Worm (Caenorhabditis elegans): ENCODE data around the gene npp-3.

npp-3 gene

ce11 chrII:11883648-11884047, 9.1 kb upstream of the npp-3 start, which contains the start of gene ZK930.6:
Gene ZK930.6, plus strand, starts transcription at chrII:11883948.
- TF ChIP-seq flt-1 (GFP tag; IDR thresholded peaks at IDR 0.05) (no peak), ref-1 (GFP tag; conservative IDR thresholded peaks at IDR 0.05) (no peak), ztf-23 (GFP tag; IDR thresholded peaks at IDR 0.05) (no peak), ztf-29 (GFP tag; IDR thresholded peaks at IDR 0.05) (no peak), cog-1 (tag; optimal IDR thresholded peaks at IDR 0.05) (no peak), klf-2 (GFP tag; conservative IDR thresholded peaks at IDR 0.05) (no peak), tab-1 (GFP tag; IDR thresholded peaks at IDR 0.05) (no peak), med-1 (GFP tag; optimal IDR thresholded peaks at IDR 0.05; ENCODE audit: insufficient read depth) (no peak), T22C8.4 (GFP tag; IDR thresholded peaks at IDR 0.05) (no peak)

DNA sequence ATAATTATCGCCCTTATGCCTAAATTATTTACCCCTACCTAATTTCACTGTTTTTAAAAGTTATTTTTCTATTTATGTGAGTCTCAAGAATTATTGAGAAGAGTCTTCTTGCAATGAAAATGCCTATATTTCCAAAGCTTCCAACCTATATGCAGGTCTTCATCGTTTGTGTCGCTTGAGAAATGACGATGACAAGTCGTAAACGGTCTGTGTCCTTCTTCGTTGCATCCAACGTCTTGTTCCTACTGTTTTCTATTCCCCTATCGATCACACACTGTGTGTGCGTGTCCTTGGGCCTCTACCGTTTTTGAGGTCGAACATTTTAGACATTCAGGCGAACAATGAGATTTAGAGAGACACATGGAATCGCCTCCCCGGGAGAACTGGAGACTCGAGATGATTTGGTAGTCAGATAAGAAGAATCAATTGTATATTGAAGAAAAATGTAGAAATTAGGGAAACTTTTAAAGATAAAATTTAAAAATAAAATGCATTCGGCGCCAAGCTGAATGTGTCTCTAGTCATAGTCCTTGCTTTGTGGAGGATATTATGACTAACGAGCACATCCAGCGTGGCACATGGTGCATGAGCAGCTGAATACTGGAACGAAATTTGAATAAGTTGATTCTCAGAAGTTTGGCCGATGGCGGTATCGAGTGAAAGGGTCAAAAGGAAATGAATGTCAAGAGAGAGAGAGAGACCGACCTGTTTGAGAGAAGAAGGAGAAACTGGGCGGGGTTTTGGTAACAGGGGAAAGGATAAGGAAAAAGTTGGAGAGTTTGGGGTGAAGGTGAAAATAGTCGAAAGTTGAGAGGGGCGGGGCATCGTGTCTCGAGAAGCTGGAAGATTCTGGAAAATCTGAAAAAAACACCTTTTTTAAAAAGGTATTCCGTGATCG, 6.1 kb upstream of the npp-3 start:
- TF ChIP-seq klf-2 (GFP tag; conservative IDR thresholded peaks at IDR 0.05) (no peak), T22C8.4 (GFP tag; IDR thresholded peaks at IDR 0.05) (no peak), ztf-23 (GFP tag; IDR thresholded peaks at IDR 0.05) (no peak), ref-1 (GFP tag; conservative IDR thresholded peaks at IDR 0.05) (no peak), ztf-29 (GFP tag; IDR thresholded peaks at IDR 0.05) (no peak), tab-1 (GFP tag; IDR thresholded peaks at IDR 0.05) (no peak), med-1 (GFP tag; optimal IDR thresholded peaks at IDR 0.05; ENCODE audit: insufficient read depth) (no peak), flt-1 (GFP tag; IDR thresholded peaks at IDR 0.05) (no peak), cog-1 (tag; optimal IDR thresholded peaks at IDR 0.05) (no peak)

DNA sequence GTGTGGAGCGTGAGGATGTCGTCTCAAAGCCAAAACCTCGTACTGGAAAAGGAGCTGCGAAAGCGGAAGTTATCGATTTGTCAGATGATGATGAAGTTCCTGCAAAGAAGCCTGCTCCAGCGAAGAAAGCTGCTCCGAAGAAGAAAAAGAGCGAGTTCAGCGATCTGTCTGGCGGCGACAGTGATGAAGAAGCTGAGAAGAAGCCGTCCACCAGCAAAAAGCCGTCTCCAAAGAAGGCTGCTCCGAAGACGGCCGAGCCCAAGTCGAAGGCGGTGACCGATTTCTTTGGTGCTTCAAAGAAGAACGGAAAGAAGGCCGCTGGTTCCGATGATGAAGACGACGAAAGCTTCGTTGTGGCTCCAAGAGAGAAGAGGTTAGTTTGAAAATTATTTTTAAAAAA, 5.2 kb upstream of the npp-3 start:
- TF ChIP-seq tab-1 (GFP tag; IDR thresholded peaks at IDR 0.05) = no peak
- TF ChIP-seq T22C8.4 (GFP tag; IDR thresholded peaks at IDR 0.05) = no peak
- no peak for TF ChIP-seq med-1 (GFP tag; optimal IDR thresholded peaks at IDR 0.05; ENCODE audit: insufficient read depth)
- no peak for TF ChIP-seq ref-1 (GFP tag; conservative IDR thresholded peaks at IDR 0.05)
- no peak for TF ChIP-seq flt-1 (GFP tag; IDR thresholded peaks at IDR 0.05)
- TF ChIP-seq ztf-29 (GFP tag; IDR thresholded peaks at IDR 0.05) = no peak
- no peak for TF ChIP-seq ztf-23 (GFP tag; IDR thresholded peaks at IDR 0.05)
- no peak for TF ChIP-seq cog-1 (tag; optimal IDR thresholded peaks at IDR 0.05)
- TF ChIP-seq klf-2 (GFP tag; conservative IDR thresholded peaks at IDR 0.05) = no peak

ce11 chrII:11868893-11869292, 5.7 kb downstream of the npp-3 start:
- TF ChIP-seq med-1 (GFP tag; optimal IDR thresholded peaks at IDR 0.05; ENCODE audit: insufficient read depth) (no peak), tab-1 (GFP tag; IDR thresholded peaks at IDR 0.05) (no peak), ref-1 (GFP tag; conservative IDR thresholded peaks at IDR 0.05) (no peak), ztf-23 (GFP tag; IDR thresholded peaks at IDR 0.05) (no peak), flt-1 (GFP tag; IDR thresholded peaks at IDR 0.05) (no peak), T22C8.4 (GFP tag; IDR thresholded peaks at IDR 0.05) (no peak), klf-2 (GFP tag; conservative IDR thresholded peaks at IDR 0.05) (no peak), ztf-29 (GFP tag; IDR thresholded peaks at IDR 0.05) (no peak), cog-1 (tag; optimal IDR thresholded peaks at IDR 0.05) (no peak)

- TF ChIP-seq med-1 (GFP tag; optimal IDR thresholded peaks at IDR 0.05; ENCODE audit: insufficient read depth) (no peak), tab-1 (GFP tag; IDR thresholded peaks at IDR 0.05) (no peak), ztf-29 (GFP tag; IDR thresholded peaks at IDR 0.05) (no peak), flt-1 (GFP tag; IDR thresholded peaks at IDR 0.05) (no peak), cog-1 (tag; optimal IDR thresholded peaks at IDR 0.05) (no peak), ref-1 (GFP tag; conservative IDR thresholded peaks at IDR 0.05) (no peak), ztf-23 (GFP tag; IDR thresholded peaks at IDR 0.05) (no peak), T22C8.4 (GFP tag; IDR thresholded peaks at IDR 0.05) (no peak), klf-2 (GFP tag; conservative IDR thresholded peaks at IDR 0.05) (no peak)
Observed at ce11 chrII:11868234-11868633, 6.4 kb downstream of the npp-3 start, which contains the start of gene col-84. Gene col-84, plus strand, starts transcription at chrII:11868534.

ce11 chrII:11865644-11866043, 8.9 kb downstream of the npp-3 start, which contains the start of gene K12D12.4:
Gene K12D12.4, minus strand, starts transcription at chrII:11865744.
- TF ChIP-seq ref-1 (GFP tag; conservative IDR thresholded peaks at IDR 0.05) (no peak), ztf-23 (GFP tag; IDR thresholded peaks at IDR 0.05) (no peak), klf-2 (GFP tag; conservative IDR thresholded peaks at IDR 0.05) (no peak), ztf-29 (GFP tag; IDR thresholded peaks at IDR 0.05) (no peak), flt-1 (GFP tag; IDR thresholded peaks at IDR 0.05) (no peak), cog-1 (tag; optimal IDR thresholded peaks at IDR 0.05) (no peak), med-1 (GFP tag; optimal IDR thresholded peaks at IDR 0.05; ENCODE audit: insufficient read depth) (no peak), tab-1 (GFP tag; IDR thresholded peaks at IDR 0.05) (no peak), T22C8.4 (GFP tag; IDR thresholded peaks at IDR 0.05) (no peak)

ce11 chrII:11860623-11861079, 13.9 kb downstream of the npp-3 start, which contains the start of gene K12D12.5:
Gene K12D12.5, plus strand, starts transcription at chrII:11861029.
- no peak for TF ChIP-seq tab-1 (GFP tag; IDR thresholded peaks at IDR 0.05)
- TF ChIP-seq flt-1 (GFP tag; IDR thresholded peaks at IDR 0.05) = no peak
- TF ChIP-seq ref-1 (GFP tag; conservative IDR thresholded peaks at IDR 0.05) = no peak
- no peak for TF ChIP-seq klf-2 (GFP tag; conservative IDR thresholded peaks at IDR 0.05)
- TF ChIP-seq med-1 (GFP tag; optimal IDR thresholded peaks at IDR 0.05; ENCODE audit: insufficient read depth) = no peak
- TF ChIP-seq ztf-29 (GFP tag; IDR thresholded peaks at IDR 0.05) = no peak
- TF ChIP-seq T22C8.4 (GFP tag; IDR thresholded peaks at IDR 0.05) = no peak

DNA sequence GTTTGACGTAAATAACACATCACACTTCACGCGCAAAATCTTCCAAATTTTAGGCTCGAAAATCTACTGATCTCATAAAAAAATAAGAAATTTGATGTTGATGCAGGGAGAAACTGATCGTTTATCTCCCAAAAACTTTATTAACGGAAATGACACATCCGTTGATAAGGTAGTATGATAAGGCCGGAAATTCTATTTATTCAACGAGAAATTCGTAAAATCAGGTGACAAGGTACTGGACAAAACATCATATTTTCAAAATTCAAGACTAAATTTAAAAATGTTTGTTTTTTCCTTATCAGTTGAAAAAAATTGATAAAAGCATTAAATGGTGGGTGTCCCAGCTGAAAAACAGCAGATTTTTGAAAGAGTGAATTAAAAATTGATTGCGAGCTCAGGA, 14.8 kb downstream of the npp-3 start:
- TF ChIP-seq T22C8.4 (GFP tag; IDR thresholded peaks at IDR 0.05) (no peak), tab-1 (GFP tag; IDR thresholded peaks at IDR 0.05) (no peak), ref-1 (GFP tag; conservative IDR thresholded peaks at IDR 0.05) (no peak), ztf-29 (GFP tag; IDR thresholded peaks at IDR 0.05) (no peak), med-1 (GFP tag; optimal IDR thresholded peaks at IDR 0.05; ENCODE audit: insufficient read depth) (no peak), klf-2 (GFP tag; conservative IDR thresholded peaks at IDR 0.05) (no peak), ztf-23 (GFP tag; IDR thresholded peaks at IDR 0.05) (no peak)

DNA sequence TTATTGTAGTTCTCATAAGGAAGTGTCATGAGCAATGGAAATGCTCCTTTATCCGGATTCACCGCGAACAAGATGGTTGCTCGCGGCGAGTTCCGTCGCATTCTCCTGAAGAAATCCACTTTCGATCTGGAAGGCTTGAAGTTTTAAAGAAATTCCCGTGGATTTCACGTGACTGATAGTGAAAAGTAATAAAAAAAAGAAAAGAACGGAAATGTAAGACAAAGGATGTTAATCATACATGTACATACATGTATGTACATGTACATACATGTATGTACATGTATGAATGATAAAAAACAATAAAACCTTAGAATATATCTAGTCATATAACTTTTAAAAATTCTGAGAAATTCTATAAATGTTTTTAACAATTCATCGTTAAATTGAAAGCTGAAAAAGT, 18.2 kb downstream of the npp-3 start, which contains the start of gene clh-1:
Gene clh-1 (minus strand): TSS at position 101 of the 400 bp plus-strand sequence.
- TF ChIP-seq T22C8.4 (GFP tag; IDR thresholded peaks at IDR 0.05) = no peak
- TF ChIP-seq ztf-29 (GFP tag; IDR thresholded peaks at IDR 0.05) = no peak
- no peak for TF ChIP-seq med-1 (GFP tag; optimal IDR thresholded peaks at IDR 0.05; ENCODE audit: insufficient read depth)
- no peak for TF ChIP-seq klf-2 (GFP tag; conservative IDR thresholded peaks at IDR 0.05)
- TF ChIP-seq tab-1 (GFP tag; IDR thresholded peaks at IDR 0.05) = no peak
- TF ChIP-seq ref-1 (GFP tag; conservative IDR thresholded peaks at IDR 0.05) = no peak
- no peak for TF ChIP-seq flt-1 (GFP tag; IDR thresholded peaks at IDR 0.05)
- TF ChIP-seq cog-1 (tag; optimal IDR thresholded peaks at IDR 0.05) = no peak
- TF ChIP-seq ztf-23 (GFP tag; IDR thresholded peaks at IDR 0.05) = no peak
